Fruit fly (Drosophila melanogaster) S2 (cell line): Measurements from ENCODE around the gene Zn72D.

Source experiments
- CG8478 ChIP-seq: fragments of >200 bp; optimal IDR thresholded peaks from 2 replicates; lab custom pipeline; 2018
- CTCF ChIP-seq, 2 experiments: fragments of >200 bp; optimal IDR thresholded peaks; 2 replicates each; lab custom pipeline; 2018

DNA sequence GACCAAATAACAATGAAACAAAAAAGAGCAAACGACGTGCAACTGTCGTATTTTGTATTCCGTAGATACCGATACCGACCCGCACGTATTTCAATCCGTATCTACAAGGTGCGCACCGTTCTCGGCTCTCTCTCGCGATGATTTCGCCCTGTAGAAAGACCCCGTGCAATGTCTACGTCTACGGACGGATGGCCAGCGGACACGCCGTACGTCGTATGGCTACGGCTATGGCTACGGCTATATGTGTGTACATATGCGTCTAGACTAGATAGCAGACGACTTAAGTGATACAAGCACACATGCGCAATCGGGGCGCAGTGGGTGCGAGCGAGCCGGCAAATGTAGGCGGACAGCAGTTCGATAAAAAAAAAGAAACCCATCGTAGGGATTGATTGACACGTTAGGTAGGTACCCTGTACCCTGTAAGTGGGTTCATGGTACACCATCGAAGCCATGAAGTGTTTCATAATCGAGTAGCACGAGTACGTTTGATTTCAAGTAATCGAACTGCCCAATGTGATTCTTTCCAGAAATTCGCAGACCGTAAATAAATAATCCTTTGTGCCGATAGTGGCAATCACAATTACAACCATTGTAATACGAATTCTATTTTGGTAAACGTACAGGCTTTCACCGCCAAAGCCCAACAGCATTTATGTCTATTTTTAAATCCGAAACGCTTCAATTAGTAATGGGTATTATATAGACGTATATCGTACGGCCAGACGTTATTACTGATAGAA lies 37.2 kb upstream of the Zn72D start:
- no peak for TF ChIP-seq CG8478 (lab: Kevin White, UChicago)
- TF ChIP-seq CTCF (optimal IDR thresholded peaks at IDR 0.05; lab: Kevin White, UChicago): no peak
